Worm (Caenorhabditis elegans): Measurements from ENCODE around the gene orai-1.

DNA sequence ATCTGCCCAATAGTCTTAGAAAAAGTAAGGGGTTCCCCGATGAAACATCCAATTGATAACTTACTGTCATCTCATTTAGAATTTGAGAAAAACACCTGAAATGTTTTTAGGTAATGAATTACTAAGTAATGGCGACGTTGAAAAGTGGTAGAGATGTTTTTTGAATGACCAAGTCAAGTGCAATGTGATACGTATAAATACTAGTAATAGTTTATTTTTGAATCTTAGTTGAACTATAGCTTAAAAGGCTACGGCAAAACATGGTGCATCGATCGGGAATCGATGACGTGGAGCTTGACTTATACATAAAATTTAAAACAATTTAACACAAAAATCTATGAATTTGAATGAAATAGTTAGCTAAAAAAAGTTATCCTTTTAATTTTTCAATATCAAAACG lies 37.0 kb upstream of the orai-1 start, which contains the start of gene best-17:
- TF ChIP-seq sea-1 (GFP tag; conservative IDR thresholded peaks at IDR 0.05), result no peak
- TF ChIP-seq ama-1 (optimal IDR thresholded peaks at IDR 0.05), result no peak
- no peak for TF ChIP-seq hnd-1 (tag; optimal IDR thresholded peaks at IDR 0.05)
- no peak for TF ChIP-seq scrt-1 (GFP tag; IDR thresholded peaks at IDR 0.05)
- TF ChIP-seq hmg-4 (GFP tag; optimal IDR thresholded peaks at IDR 0.05), result no peak
- no peak for TF ChIP-seq tbx-37 (GFP tag; conservative IDR thresholded peaks at IDR 0.05)
- TF ChIP-seq tbx-11 (GFP tag; IDR thresholded peaks at IDR 0.05), result no peak
- TF ChIP-seq flt-1 (GFP tag; IDR thresholded peaks at IDR 0.05), result no peak
- TF ChIP-seq B0310.2 (tag; optimal IDR thresholded peaks at IDR 0.05), result no peak
- no peak for TF ChIP-seq tra-4 (tag; optimal IDR thresholded peaks at IDR 0.05)
- no peak for TF ChIP-seq hmbx-1 (tag; optimal IDR thresholded peaks at IDR 0.05)
- TF ChIP-seq pes-1 (GFP tag; IDR thresholded peaks at IDR 0.05), result no peak
- no peak for TF ChIP-seq aly-1 (tag; optimal IDR thresholded peaks at IDR 0.05)

Data from whole organism, early embryonic.